Fruit fly (Drosophila melanogaster): ENCODE data around the gene CG33270.

Gene CG33270

DNA sequence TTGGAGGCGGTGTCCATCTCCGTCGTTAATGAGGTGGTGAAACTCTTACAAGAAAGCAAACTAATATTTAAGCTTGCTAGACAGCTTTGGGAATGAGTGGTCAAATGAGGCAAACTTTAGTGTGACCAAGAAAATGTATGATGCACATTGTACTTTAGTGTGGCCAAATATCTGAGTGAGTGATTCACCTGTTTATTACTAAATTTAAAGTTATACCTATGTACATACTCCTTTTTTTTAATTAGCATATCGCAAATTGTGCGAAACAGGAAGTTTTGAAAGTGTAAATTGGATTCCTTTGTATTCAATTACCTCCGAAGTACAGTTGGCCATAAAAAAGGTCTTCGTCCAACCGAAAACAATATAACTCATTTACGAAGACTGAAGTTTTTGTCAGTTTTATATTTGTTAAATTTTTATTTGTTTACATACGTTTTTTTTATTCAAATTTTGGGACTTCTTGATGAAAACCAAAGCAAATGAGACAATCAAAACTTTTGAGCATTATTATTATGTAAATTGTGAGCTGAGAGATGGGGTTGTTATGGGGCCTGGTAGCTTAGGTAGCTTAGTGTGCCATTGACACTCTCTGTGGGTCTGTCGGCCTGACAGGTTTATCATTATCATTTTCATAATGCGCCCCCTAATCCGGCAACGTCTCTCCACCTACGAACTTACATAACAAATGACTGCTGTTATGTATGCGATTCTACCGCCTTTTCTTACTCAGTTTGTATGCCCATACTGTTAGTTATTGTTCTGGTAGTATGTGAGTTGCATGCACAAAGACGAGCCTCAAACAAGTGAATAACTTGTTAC lies 38.7 kb downstream of the CG33270 start (continued):
- TF ChIP-seq CG8290 (GFP tag; optimal IDR thresholded peaks at IDR 0.05) (peak; percentile 15), CG8290 (tag; optimal IDR thresholded peaks at IDR 0.05) (no peak), sens (GFP tag) (peak; percentile 55), Pdp1 (GFP tag; optimal IDR thresholded peaks at IDR 0.05) (peak in 1 of 2 experiments; percentile 72), E2f2 (GFP tag; IDR thresholded peaks at IDR 0.05) (no peak), Hmr (GFP tag; optimal IDR thresholded peaks at IDR 0.05) (no peak), gro (GFP tag; optimal IDR thresholded peaks at IDR 0.05) (no peak)

DNA sequence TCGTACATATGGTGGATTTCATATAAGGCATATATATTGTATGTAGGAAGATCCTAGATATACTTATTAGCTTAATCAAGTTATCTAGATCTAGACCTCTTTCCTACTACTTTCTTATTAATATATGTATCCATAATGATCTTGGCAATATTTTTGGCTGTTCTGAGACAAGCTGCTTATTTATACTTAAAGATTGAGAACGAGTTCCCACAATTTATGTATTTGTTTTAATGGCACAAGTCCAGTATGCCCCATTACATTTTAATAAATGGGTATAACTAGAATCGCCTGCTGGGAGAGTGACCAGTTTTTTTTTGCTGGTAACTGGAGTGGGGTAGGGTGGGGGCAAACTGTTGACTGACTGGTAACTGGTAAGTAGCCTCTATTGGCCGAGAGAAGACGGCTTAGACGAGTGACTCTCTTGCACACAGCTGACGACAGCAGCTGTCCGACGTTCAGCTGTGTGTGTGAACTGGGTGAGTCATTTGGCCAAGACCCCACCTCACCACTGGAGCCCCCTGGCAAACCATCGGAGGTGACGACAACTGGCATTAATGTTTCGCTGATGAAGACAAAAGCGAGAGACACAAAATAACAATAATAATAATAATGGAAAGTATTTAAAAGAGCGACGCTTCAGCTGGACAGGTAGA lies 41.5 kb downstream of the CG33270 start:
- TF ChIP-seq ro (GFP tag; IDR thresholded peaks at IDR 0.05): no peak
- 0 out of 4 replicates have a peak, but pooled peaks have one; percentile 75 for TF ChIP-seq chinmo (GFP tag; IDR thresholded peaks at IDR 0.05; ENCODE audit: partially characterized antibody)
- TF ChIP-seq Hmx (GFP tag; optimal IDR thresholded peaks at IDR 0.05): no peak
- TF ChIP-seq prd (optimal IDR thresholded peaks at IDR 0.05): no peak
- no peak for TF ChIP-seq prd (GFP tag; IDR thresholded peaks at IDR 0.05)
- TF ChIP-seq tna (GFP tag; IDR thresholded peaks at IDR 0.05; ENCODE audit: partially characterized antibody): 0 out of 2 replicates have a peak, but pooled peaks have one; percentile 26
- 0 out of 2 replicates have a peak, but pooled peaks have one; percentile 23 for TF ChIP-seq Drgx (GFP tag; IDR thresholded peaks at IDR 0.05)
- no peak for TF ChIP-seq sna (GFP tag; IDR thresholded peaks at IDR 0.05; ENCODE audit: partially characterized antibody)
- 0 out of 3 replicates have a peak, but pooled peaks have one; percentile 22 for TF ChIP-seq CG11695 (GFP tag; IDR thresholded peaks at IDR 0.05)
- TF ChIP-seq CG6813 (GFP tag; optimal IDR thresholded peaks at IDR 0.05): no peak
- 0 out of 2 replicates have a peak, but pooled peaks have one; percentile 8 for TF ChIP-seq CG14441 (GFP tag; IDR thresholded peaks at IDR 0.05)
- no peak for TF ChIP-seq CG10274 (GFP tag; optimal IDR thresholded peaks at IDR 0.05)
- TF ChIP-seq Ssrp (tag; optimal IDR thresholded peaks at IDR 0.05): no peak
- peak; percentile 15 for TF ChIP-seq CG10543 (GFP tag; optimal IDR thresholded peaks at IDR 0.05)
- TF ChIP-seq CG32772 (GFP tag; IDR thresholded peaks at IDR 0.05): no peak
- TF ChIP-seq CG14014 (GFP tag; IDR thresholded peaks at IDR 0.05): peak; percentile 25; the same call in 1 of the 2 replicates
- peak in 1 of 2 experiments; percentile 4 for TF ChIP-seq Eip74EF (GFP tag; optimal IDR thresholded peaks at IDR 0.05)
- no peak for TF ChIP-seq HLH3B (GFP tag; IDR thresholded peaks at IDR 0.05)
- no peak for TF ChIP-seq trem (tag; optimal IDR thresholded peaks at IDR 0.05)
- TF ChIP-seq abd-A (tag; optimal IDR thresholded peaks at IDR 0.05): peak; percentile 62
- peak; percentile 16; the same call in 1 of the 2 replicates for TF ChIP-seq Xrp1 (GFP tag; IDR thresholded peaks at IDR 0.05)
- TF ChIP-seq ci (GFP tag; IDR thresholded peaks at IDR 0.05): peak; percentile 55; the same call in 2 of the 3 replicates
- TF ChIP-seq crp (GFP tag; optimal IDR thresholded peaks at IDR 0.05): peak in 1 of 2 experiments; percentile 17
- TF ChIP-seq pb (GFP tag; optimal IDR thresholded peaks at IDR 0.05): no peak
- no peak for TF ChIP-seq fd96Cb (tag; optimal IDR thresholded peaks at IDR 0.05)
- peak; percentile 2 for TF ChIP-seq bcd (GFP tag; optimal IDR thresholded peaks at IDR 0.05)
- peak; percentile 77 for TF ChIP-seq Med (GFP tag)
- TF ChIP-seq kay (GFP tag; optimal IDR thresholded peaks at IDR 0.05): peak; percentile 79
- peak; percentile 17; the same call in 2 of the 3 replicates for TF ChIP-seq row (GFP tag; IDR thresholded peaks at IDR 0.05)
- TF ChIP-seq CG8478 (optimal IDR thresholded peaks at IDR 0.05): no peak
- no peak for TF ChIP-seq mld (GFP tag; IDR thresholded peaks at IDR 0.05; ENCODE audit: partially characterized antibody)
- peak; percentile 65 for TF ChIP-seq cg (GFP tag; optimal IDR thresholded peaks at IDR 0.05)
- no peak for TF ChIP-seq Max (GFP tag; optimal IDR thresholded peaks at IDR 0.05)
- TF ChIP-seq dpn (GFP tag; optimal IDR thresholded peaks at IDR 0.05): no peak
- no peak for TF ChIP-seq Spps (tag; optimal IDR thresholded peaks at IDR 0.05)
- TF ChIP-seq CG6791 (GFP tag; IDR thresholded peaks at IDR 0.05; ENCODE audit: partially characterized antibody): 0 out of 3 replicates have a peak, but pooled peaks have one; percentile 8
- TF ChIP-seq Nf-YC (tag; optimal IDR thresholded peaks at IDR 0.05): no peak
- TF ChIP-seq oc (tag; optimal IDR thresholded peaks at IDR 0.05): peak; percentile 23
- peak; percentile 0 for TF ChIP-seq Blimp-1 (GFP tag; optimal IDR thresholded peaks at IDR 0.05)

Data from whole organism, embryonic.